Worm (Caenorhabditis elegans) whole organism, early embryonic: ENCODE measurements around the gene srh-252.

Source experiments
- aly-1 ChIP-seq: sonication (generic microtip); optimal IDR thresholded peaks from 2 replicates; lab custom pipeline; 2016; ENCODE audit warnings: missing genetic modification characterization, missing compliant biosample characterization
- ceh-13 ChIP-seq: fragments of 200-800 bp; sonication (Bioruptor generic); optimal IDR thresholded peaks from 2 replicates; lab custom pipeline; 2018; ENCODE audit warnings: mild to moderate bottlenecking, missing genetic modification characterization, missing compliant biosample characterization
- pes-1 ChIP-seq: fragments of 200-800 bp; sonication (Bioruptor generic); IDR thresholded peaks from 2 replicates; pipeline ENCODE4 v1.3.6; 2022; ENCODE audit warnings: missing genetic modification reagents, missing genetic modification characterization, missing compliant biosample characterization

DNA sequence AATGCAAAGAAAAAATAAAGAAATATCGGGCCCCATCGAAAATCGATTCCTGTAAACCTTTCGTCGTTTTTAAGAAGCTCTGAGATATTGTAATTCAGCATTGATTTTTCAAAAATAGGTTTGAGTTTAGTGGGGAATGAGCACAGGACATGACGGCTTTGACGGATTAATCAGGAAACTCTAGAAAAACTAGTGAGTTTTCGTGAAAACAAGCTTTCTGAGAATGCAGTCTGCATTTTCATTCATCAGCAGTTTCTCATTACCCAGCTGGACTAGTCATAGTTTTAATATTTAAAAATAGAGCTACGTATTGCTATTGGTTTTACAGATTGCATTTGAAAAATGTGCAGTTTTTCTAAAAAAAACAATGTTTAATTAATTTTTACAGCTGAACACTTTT is 31.0 kb downstream of the srh-252 start, which contains the start of gene srz-47:
- TF ChIP-seq aly-1: no peak
- TF ChIP-seq ceh-13 (GFP tag; lab: Kevin White, UChicago): no peak
- TF ChIP-seq pes-1 (GFP tag; lab: Robert Waterston, UW): no peak
